Fruit fly (Drosophila melanogaster): ENCODE results near the gene CG5704.

Gene CG5704

dm6 chr3L:2158689-2159310 lies 12.0 kb downstream of the CG5704 start (continued):
- TF ChIP-seq sens (GFP tag) (peak; percentile 96), lola (GFP tag; optimal IDR thresholded peaks at IDR 0.05) (peak in 1 of 3 experiments; percentile 69), Six4 (GFP tag; optimal IDR thresholded peaks at IDR 0.05) (no peak), chm (GFP tag; IDR thresholded peaks at IDR 0.05) (peak; percentile 64; the same call in 1 of the 2 replicates), eyg (GFP tag; optimal IDR thresholded peaks at IDR 0.05) (no peak), CG6254 (GFP tag; optimal IDR thresholded peaks at IDR 0.05) (peak; percentile 55), pnt (GFP tag; optimal IDR thresholded peaks at IDR 0.05) (peak; percentile 24), Optix (GFP tag; IDR thresholded peaks at IDR 0.05) (0 out of 3 replicates have a peak, but pooled peaks have one; percentile 8), CG1529 (GFP tag; optimal IDR thresholded peaks at IDR 0.05) (peak; percentile 45), CG12299 (tag; optimal IDR thresholded peaks at IDR 0.05) (no peak), Bdp1 (GFP tag; optimal IDR thresholded peaks at IDR 0.05) (no peak), ssp (GFP tag; IDR thresholded peaks at IDR 0.05) (peak; percentile 43), CG12391 (tag; optimal IDR thresholded peaks at IDR 0.05) (peak; percentile 62), pb (GFP tag; optimal IDR thresholded peaks at IDR 0.05) (no peak), CG8089 (GFP tag; optimal IDR thresholded peaks at IDR 0.05) (peak; percentile 10), CTCF (GFP tag; optimal IDR thresholded peaks at IDR 0.05) (no peak), Usf (GFP tag; optimal IDR thresholded peaks at IDR 0.05) (no peak), CG12155 (GFP tag; optimal IDR thresholded peaks at IDR 0.05) (peak; percentile 4), ara (GFP tag; IDR thresholded peaks at IDR 0.05) (peak; percentile 59; the same call in 1 of the 2 replicates), CG30403 (GFP tag; optimal IDR thresholded peaks at IDR 0.05) (peak; percentile 41), ttk (GFP tag; IDR thresholded peaks at IDR 0.05) (peak; percentile 69), crc (GFP tag; optimal IDR thresholded peaks at IDR 0.05) (no peak), CG3407 (GFP tag; optimal IDR thresholded peaks at IDR 0.05) (peak; percentile 50), CG15696 (tag; optimal IDR thresholded peaks at IDR 0.05) (no peak), h (optimal IDR thresholded peaks at IDR 0.05) (no peak), Fer2 (tag; optimal IDR thresholded peaks at IDR 0.05) (no peak), Meics (GFP tag; optimal IDR thresholded peaks at IDR 0.05) (no peak), vvl (GFP tag; IDR thresholded peaks at IDR 0.05) (peak; percentile 81), C15 (GFP tag; IDR thresholded peaks at IDR 0.05) (no peak), Ets97D (GFP tag; optimal IDR thresholded peaks at IDR 0.05) (no peak), jigr1 (GFP tag; IDR thresholded peaks at IDR 0.05) (no peak), H15 (GFP tag; IDR thresholded peaks at IDR 0.05) (peak; percentile 61; the same call in 2 of the 3 replicates), CG31441 (GFP tag; IDR thresholded peaks at IDR 0.05) (peak; percentile 76), CG10209 (GFP tag; optimal IDR thresholded peaks at IDR 0.05) (peak; percentile 28), CG17802 (tag; optimal IDR thresholded peaks at IDR 0.05) (peak; percentile 31), CG17359 (tag; optimal IDR thresholded peaks at IDR 0.05) (peak; percentile 76), CG7556 (GFP tag; optimal IDR thresholded peaks at IDR 0.05) (peak; percentile 40), BtbVII (GFP tag; optimal IDR thresholded peaks at IDR 0.05) (no peak), en (GFP tag; optimal IDR thresholded peaks at IDR 0.05) (no peak), corto (GFP tag; optimal IDR thresholded peaks at IDR 0.05) (no peak), sqz (GFP tag; optimal IDR thresholded peaks at IDR 0.05) (peak; percentile 49), CG6854 (GFP tag; optimal IDR thresholded peaks at IDR 0.05) (no peak), CG13624 (GFP tag; optimal IDR thresholded peaks at IDR 0.05) (no peak), CG8290 (GFP tag; optimal IDR thresholded peaks at IDR 0.05) (peak; percentile 28), CG8290 (tag; optimal IDR thresholded peaks at IDR 0.05) (no peak), GATAe (GFP tag; conservative IDR thresholded peaks at IDR 0.05) (no peak), CG32772 (GFP tag; IDR thresholded peaks at IDR 0.05) (peak; percentile 32; the same call in 1 of the 2 replicates), CG5953 (GFP tag; IDR thresholded peaks at IDR 0.05) (0 out of 2 replicates have a peak, but pooled peaks have one; percentile 19), kni (GFP tag; optimal IDR thresholded peaks at IDR 0.05) (peak; percentile 75), MTF-1 (GFP tag; optimal IDR thresholded peaks at IDR 0.05; ENCODE audit: borderline replicate concordance) (no peak), esg (GFP tag; conservative IDR thresholded peaks at IDR 0.05) (peak; percentile 39; the same call in 1 of the 2 replicates), CG31388 (GFP tag; optimal IDR thresholded peaks at IDR 0.05) (no peak)

Measured in whole organism, embryonic.